Fruit fly (Drosophila melanogaster) whole organism, wandering third instar larva: Measurements from ENCODE around the gene Tpst.

Experiments used
- Abd-B ChIP-seq: fragments of >200 bp; optimal IDR thresholded peaks from 2 replicates; lab custom pipeline; 2017; ENCODE audit warnings: missing biosample characterization, missing genetic modification characterization
- Hnf4 ChIP-seq: fragments of 200-800 bp; sonication (Bioruptor generic); optimal IDR thresholded peaks from 2 replicates; lab custom pipeline; 2016; ENCODE audit warnings: missing biosample characterization, mild to moderate bottlenecking, missing genetic modification characterization
- h ChIP-seq: fragments of 200-800 bp; sonication (Bioruptor generic); optimal IDR thresholded peaks from 3 replicates; lab custom pipeline; 2016; ENCODE audit warnings: missing biosample characterization, mild to moderate bottlenecking, missing genetic modification characterization
- lola ChIP-seq: fragments of >200 bp; optimal IDR thresholded peaks from 2 replicates; lab custom pipeline; 2017; ENCODE audit warnings: missing biosample characterization, missing genetic modification characterization

DNA sequence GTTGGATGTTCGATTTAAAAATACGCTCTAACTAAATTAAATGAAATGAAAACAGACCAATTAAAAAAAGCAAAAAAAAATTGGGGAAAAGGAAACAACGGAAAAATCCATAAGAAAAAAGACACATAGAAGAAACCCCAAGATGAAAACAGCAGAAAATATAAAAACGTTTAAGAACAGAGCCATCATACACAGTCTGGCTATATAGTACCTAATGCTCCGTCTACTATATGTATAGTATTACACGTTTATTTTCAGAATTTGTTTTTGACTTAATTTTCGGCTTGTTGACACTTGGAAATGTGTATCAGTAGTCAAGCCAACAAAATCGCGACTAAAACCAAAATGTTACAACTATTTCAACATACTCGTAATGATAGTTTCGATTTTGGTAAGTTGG, 41.8 kb downstream of the Tpst start, which contains the start of gene CG11178:
- no peak for TF ChIP-seq Hnf4 (GFP tag; lab: Kevin White, UChicago)
- no peak for TF ChIP-seq lola
- TF ChIP-seq h (GFP tag; lab: Kevin White, UChicago), result no peak
- TF ChIP-seq Abd-B, result no peak
